Fruit fly (Drosophila melanogaster) whole organism, prepupa: Measurements from ENCODE around the gene dac.

Source experiments
- Blimp-1 ChIP-seq: fragments of 200-800 bp; sonication (Bioruptor generic); optimal IDR thresholded peaks from 3 replicates; lab custom pipeline; 2017; ENCODE audit warnings: missing biosample characterization, missing genetic modification characterization, mild to moderate bottlenecking, moderate library complexity, missing genetic modification reagents
- CG15336 ChIP-seq: fragments of 200-800 bp; sonication (Bioruptor generic); IDR thresholded peaks from 2 replicates; pipeline ENCODE4 v1.3.6; 2022; ENCODE audit warnings: missing biosample characterization, missing genetic modification characterization
- CG1621 ChIP-seq: fragments of 200-800 bp; sonication (Bioruptor generic); optimal IDR thresholded peaks from 3 replicates; lab custom pipeline; 2018; ENCODE audit warnings: missing biosample characterization, mild to moderate bottlenecking, missing genetic modification characterization
- CG16779 ChIP-seq: fragments of 200-800 bp; sonication (Bioruptor generic); optimal IDR thresholded peaks from 3 replicates; lab custom pipeline; 2017; ENCODE audit warnings: missing biosample characterization, mild to moderate bottlenecking, missing genetic modification characterization
- CG3032 ChIP-seq: fragments of 200-800 bp; optimal IDR thresholded peaks from 2 replicates; lab custom pipeline; 2019; ENCODE audit warnings: missing biosample characterization, mild to moderate bottlenecking, missing genetic modification characterization, moderate library complexity
- CG31627 ChIP-seq: fragments of 200-800 bp; sonication (Bioruptor generic); optimal IDR thresholded peaks from 3 replicates; lab custom pipeline; 2016; ENCODE audit warnings: missing biosample characterization, missing genetic modification characterization
- CG32006 ChIP-seq: fragments of 200-800 bp; sonication (Bioruptor generic); optimal IDR thresholded peaks from 3 replicates; lab custom pipeline; 2017; ENCODE audit warnings: missing biosample characterization, mild to moderate bottlenecking, missing genetic modification characterization
- CG34406 ChIP-seq: fragments of 200-800 bp; sonication (Bioruptor generic); optimal IDR thresholded peaks from 3 replicates; lab custom pipeline; 2016; ENCODE audit warnings: missing biosample characterization, missing genetic modification characterization
- CG3919 ChIP-seq: fragments of 200-800 bp; sonication (Bioruptor generic); optimal IDR thresholded peaks from 3 replicates; lab custom pipeline; 2016; ENCODE audit warnings: missing biosample characterization, missing genetic modification characterization
- CG4318 ChIP-seq: fragments of 200-800 bp; sonication (Bioruptor generic); optimal IDR thresholded peaks from 3 replicates; lab custom pipeline; 2017; ENCODE audit warnings: missing biosample characterization, mild to moderate bottlenecking, missing genetic modification characterization
- CG6163 ChIP-seq: fragments of 200-800 bp; sonication (Bioruptor generic); IDR thresholded peaks from 3 replicates; pipeline ENCODE4 v1.3.6; 2022; ENCODE audit warnings: missing biosample characterization, missing genetic modification characterization
- CG6276 ChIP-seq: fragments of 200-800 bp; sonication (Bioruptor generic); optimal IDR thresholded peaks from 2 replicates; lab custom pipeline; 2017; ENCODE audit warnings: missing biosample characterization, mild to moderate bottlenecking, missing genetic modification characterization
- CG6792 ChIP-seq: fragments of 200-800 bp; sonication (Bioruptor generic); optimal IDR thresholded peaks from 3 replicates; lab custom pipeline; 2016; ENCODE audit warnings: missing biosample characterization, missing genetic modification characterization
- CG6854 ChIP-seq: fragments of 200-800 bp; sonication (Bioruptor generic); optimal IDR thresholded peaks from 2 replicates; lab custom pipeline; 2017; ENCODE audit warnings: missing biosample characterization, mild to moderate bottlenecking, missing genetic modification characterization
- CG8119 ChIP-seq: fragments of 200-800 bp; sonication (Bioruptor generic); IDR thresholded peaks from 3 replicates; pipeline ENCODE4 v1.3.6; 2022; ENCODE audit warnings: missing biosample characterization, missing genetic modification characterization
- CG8632 ChIP-seq: fragments of 200-800 bp; sonication (Bioruptor generic); optimal IDR thresholded peaks from 3 replicates; lab custom pipeline; 2016; ENCODE audit warnings: missing biosample characterization, missing genetic modification characterization
- CG9139 ChIP-seq: fragments of 200-800 bp; sonication (Bioruptor generic); optimal IDR thresholded peaks from 3 replicates; lab custom pipeline; 2017; ENCODE audit warnings: missing biosample characterization, mild to moderate bottlenecking, missing genetic modification characterization
- Eip75B ChIP-seq: fragments of 200-800 bp; sonication (Bioruptor generic); optimal IDR thresholded peaks from 3 replicates; lab custom pipeline; 2016; ENCODE audit warnings: missing biosample characterization, missing genetic modification characterization
- Eip78C ChIP-seq: fragments of 200-800 bp; sonication (Bioruptor generic); peaks from one replicate; lab custom pipeline; 2016; ENCODE audit warnings: missing biosample characterization, missing genetic modification characterization
- Eip93F ChIP-seq: fragments of 200-800 bp; sonication (Bioruptor generic); optimal IDR thresholded peaks from 2 replicates; lab custom pipeline; 2016; ENCODE audit warnings: missing biosample characterization, mild to moderate bottlenecking, missing genetic modification characterization
- Ets21C ChIP-seq: fragments of 200-800 bp; sonication (Bioruptor generic); optimal IDR thresholded peaks from 3 replicates; lab custom pipeline; 2016; ENCODE audit warnings: missing biosample characterization, missing genetic modification characterization
- Gug ChIP-seq: fragments of 200-800 bp; sonication (Bioruptor generic); IDR thresholded peaks from 2 replicates; pipeline ENCODE4 v1.3.6; 2022; ENCODE audit warnings: missing biosample characterization, missing genetic modification characterization
- Hr38 ChIP-seq: sonication (Bioruptor generic); optimal IDR thresholded peaks from 2 replicates; lab custom pipeline; 2016; ENCODE audit warnings: missing biosample characterization, missing genetic modification characterization
- Hr39 ChIP-seq: fragments of 200-800 bp; sonication (Bioruptor generic); optimal IDR thresholded peaks from 2 replicates; lab custom pipeline; 2016; ENCODE audit warnings: missing biosample characterization, missing genetic modification characterization
- Hr4 ChIP-seq: fragments of 200-800 bp; sonication (Bioruptor generic); optimal IDR thresholded peaks from 3 replicates; lab custom pipeline; 2016; ENCODE audit warnings: missing biosample characterization, missing genetic modification characterization
- Lpt ChIP-seq: fragments of 200-800 bp; sonication (Bioruptor generic); optimal IDR thresholded peaks from 3 replicates; lab custom pipeline; 2016; ENCODE audit warnings: missing biosample characterization, missing genetic modification characterization
- OdsH ChIP-seq: fragments of 200-800 bp; sonication (Bioruptor generic); optimal IDR thresholded peaks from 3 replicates; lab custom pipeline; 2016; ENCODE audit warnings: missing biosample characterization, missing genetic modification characterization
- Sox14 ChIP-seq: fragments of 200-800 bp; sonication (Bioruptor generic); optimal IDR thresholded peaks from 3 replicates; lab custom pipeline; 2016; ENCODE audit warnings: missing biosample characterization, missing genetic modification characterization
- achi ChIP-seq: fragments of 200-800 bp; sonication (Bioruptor generic); optimal IDR thresholded peaks from 3 replicates; lab custom pipeline; 2016; ENCODE audit warnings: missing biosample characterization, missing genetic modification characterization
- acj6 ChIP-seq: fragments of 200-800 bp; sonication (Bioruptor generic); optimal IDR thresholded peaks from 3 replicates; lab custom pipeline; 2016; ENCODE audit warnings: missing biosample characterization, missing genetic modification characterization
- dac ChIP-seq: fragments of 200-800 bp; sonication (Bioruptor generic); optimal IDR thresholded peaks from 2 replicates; lab custom pipeline; 2017; ENCODE audit warnings: missing biosample characterization, mild to moderate bottlenecking, missing genetic modification characterization
- dsx ChIP-seq: fragments of 200-800 bp; optimal IDR thresholded peaks from 3 replicates; lab custom pipeline; 2019; ENCODE audit warnings: missing biosample characterization, mild to moderate bottlenecking, missing genetic modification characterization, moderate library complexity; ENCODE audit not compliant: poor library complexity, severe bottlenecking
- eg ChIP-seq: fragments of 200-800 bp; sonication (Bioruptor generic); IDR thresholded peaks from 3 replicates; pipeline ENCODE4 v1.3.6; 2022; ENCODE audit warnings: missing biosample characterization, missing genetic modification characterization
- esn ChIP-seq: fragments of 200-800 bp; sonication (Bioruptor generic); optimal IDR thresholded peaks from 2 replicates; lab custom pipeline; 2016; ENCODE audit warnings: missing biosample characterization, mild to moderate bottlenecking, missing genetic modification characterization, moderate library complexity
- fd59A ChIP-seq: fragments of 200-800 bp; sonication (Bioruptor generic); optimal IDR thresholded peaks from 2 replicates; lab custom pipeline; 2017; ENCODE audit warnings: missing biosample characterization, mild to moderate bottlenecking, missing genetic modification characterization, missing genetic modification reagents
- fd85E ChIP-seq: fragments of 200-800 bp; sonication (Bioruptor generic); optimal IDR thresholded peaks from 3 replicates; lab custom pipeline; 2016; ENCODE audit warnings: missing biosample characterization, missing genetic modification characterization
- net ChIP-seq: fragments of 200-800 bp; sonication (Bioruptor generic); optimal IDR thresholded peaks from 3 replicates; lab custom pipeline; 2016; ENCODE audit warnings: missing biosample characterization, missing genetic modification characterization
- pdm3 ChIP-seq: fragments of 200-800 bp; sonication (Bioruptor generic); optimal IDR thresholded peaks from 3 replicates; lab custom pipeline; 2016; ENCODE audit warnings: missing biosample characterization, missing genetic modification characterization
- salr ChIP-seq, 2 experiments: fragments of 200-800 bp; sonication (Bioruptor generic); optimal IDR thresholded peaks; 3 replicates each; lab custom pipeline; 2016 to 2018; ENCODE audit warnings: missing biosample characterization in 2 of 2, missing genetic modification characterization in 2 of 2, mild to moderate bottlenecking in 1 of 2
- svp ChIP-seq: fragments of 200-800 bp; sonication (Bioruptor generic); peaks from one replicate; lab custom pipeline; 2016; ENCODE audit warnings: missing biosample characterization, missing genetic modification characterization
- vri ChIP-seq: fragments of 200-800 bp; sonication (Bioruptor generic); optimal IDR thresholded peaks from 3 replicates; lab custom pipeline; 2016; ENCODE audit warnings: missing biosample characterization, mild to moderate bottlenecking, missing genetic modification characterization

dac gene

DNA sequence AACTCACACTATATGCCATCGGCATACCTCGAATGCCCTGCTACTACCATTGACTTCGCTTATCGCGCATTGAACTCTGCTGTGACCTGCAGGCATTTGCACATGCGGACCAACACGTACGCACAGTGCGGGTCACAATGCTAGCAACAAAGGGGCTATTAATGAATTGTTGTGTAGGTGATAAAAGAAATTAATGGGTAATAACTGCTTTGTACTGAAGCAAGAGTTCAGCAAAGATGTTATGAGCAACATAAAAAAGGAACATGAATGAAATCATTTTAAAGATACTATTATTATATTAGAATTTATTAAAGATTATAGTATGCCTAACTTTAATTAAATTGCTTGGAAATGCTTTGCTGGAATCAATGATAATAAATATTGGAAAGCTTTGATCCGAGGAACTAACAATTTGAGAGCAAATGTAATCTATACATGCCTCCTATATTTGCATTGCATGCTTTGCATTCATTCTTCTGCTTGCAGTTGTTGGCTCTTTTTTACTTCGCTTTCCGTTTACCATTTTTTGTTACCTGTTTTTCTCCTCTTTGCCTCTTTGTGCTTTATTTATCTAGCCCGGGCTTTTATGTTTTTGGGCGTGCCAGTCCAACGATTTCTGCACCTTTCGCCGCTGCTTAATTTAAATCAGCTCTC lies 17.2 kb upstream of the dac start (continued):
- TF ChIP-seq esn (GFP tag; lab: Kevin White, UChicago) (peak; percentile 51), CG31627 (peak; percentile 34), CG9139 (GFP tag; lab: Kevin White, UChicago) (peak; percentile 31), CG1621 (peak; percentile 64), CG34406 (peak; percentile 64), OdsH (GFP tag; lab: Kevin White, UChicago) (peak; percentile 77), CG32006 (peak; percentile 86), CG3032 (peak; percentile 35), Blimp-1 (no peak), CG6276 (GFP tag; lab: Kevin White, UChicago) (peak; percentile 70), pdm3 (GFP tag; lab: Kevin White, UChicago) (peak; percentile 53), eg (GFP tag; lab: Robert Waterston, UW) (peak; percentile 46; the same call in 1 of the 3 replicates), Hr38 (GFP tag; lab: Kevin White, UChicago) (no peak), acj6 (GFP tag; lab: Kevin White, UChicago) (peak; percentile 59), CG16779 (peak; percentile 44), fd85E (no peak), salr (GFP tag; optimal IDR thresholded peaks at IDR 0.05; lab: Kevin White, UChicago) (peak in 1 of 2 experiments; percentile 52), Sox14 (GFP tag; lab: Kevin White, UChicago) (peak; percentile 46), CG3919 (GFP tag; lab: Kevin White, UChicago) (peak; percentile 47), Lpt (GFP tag; lab: Kevin White, UChicago) (peak; percentile 47), Eip75B (peak; percentile 58), CG8632 (GFP tag; lab: Kevin White, UChicago) (peak; percentile 50), Eip93F (GFP tag; lab: Kevin White, UChicago) (no peak), CG6792 (peak; percentile 52), Ets21C (GFP tag; lab: Kevin White, UChicago) (no peak), Eip78C (GFP tag; lab: Kevin White, UChicago) (peak; percentile 84), Hr4 (peak; percentile 72), CG15336 (GFP tag; lab: Robert Waterston, UW) (peak; percentile 53), Hr39 (GFP tag; lab: Kevin White, UChicago) (peak; percentile 44), fd59A (GFP tag; lab: Kevin White, UChicago) (peak; percentile 57)

DNA sequence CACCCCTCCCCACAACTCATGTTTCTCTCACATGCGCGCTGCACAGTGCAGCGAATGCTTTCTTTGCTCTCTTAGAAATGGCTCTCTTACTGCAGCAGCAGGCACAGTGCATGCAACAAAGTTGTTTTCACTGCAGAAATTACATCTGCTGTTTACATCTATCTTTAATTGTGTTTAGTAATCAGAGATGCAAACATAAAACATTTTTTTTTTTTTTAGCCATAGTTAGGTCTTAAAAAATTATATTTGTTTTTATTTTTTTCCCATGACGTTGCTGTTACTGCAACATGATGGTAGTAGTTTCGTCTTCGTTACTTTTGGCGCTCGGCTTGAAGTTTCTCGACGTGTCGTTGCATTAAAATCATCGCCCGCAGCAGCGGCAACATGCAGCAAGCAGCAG lies 15.6 kb upstream of the dac start:
- TF ChIP-seq CG32006 (peak; percentile 56), eg (GFP tag; lab: Robert Waterston, UW) (peak; percentile 50; the same call in 2 of the 3 replicates), Eip78C (GFP tag; lab: Kevin White, UChicago) (peak; percentile 59), achi (GFP tag; lab: Kevin White, UChicago) (peak; percentile 23), CG3919 (GFP tag; lab: Kevin White, UChicago) (peak; percentile 28), CG6854 (GFP tag; lab: Kevin White, UChicago) (no peak), svp (peak; percentile 66), OdsH (GFP tag; lab: Kevin White, UChicago) (peak; percentile 8), fd85E (no peak), pdm3 (GFP tag; lab: Kevin White, UChicago) (peak; percentile 10), CG16779 (peak; percentile 38), Lpt (GFP tag; lab: Kevin White, UChicago) (peak; percentile 45), CG4318 (GFP tag; lab: Kevin White, UChicago) (peak; percentile 26), Eip75B (peak; percentile 34), net (peak; percentile 27), Hr39 (GFP tag; lab: Kevin White, UChicago) (no peak), Gug (GFP tag; lab: Robert Waterston, UW) (no peak), CG8119 (GFP tag; lab: Robert Waterston, UW) (peak; percentile 70), Hr4 (peak; percentile 83), CG34406 (no peak), dsx (GFP tag; lab: Kevin White, UChicago) (peak; percentile 59), dac (GFP tag; lab: Kevin White, UChicago) (peak; percentile 20), vri (GFP tag; lab: Kevin White, UChicago) (no peak), CG15336 (GFP tag; lab: Robert Waterston, UW) (peak; percentile 69), CG6163 (GFP tag; lab: Robert Waterston, UW) (peak; percentile 64), CG6276 (GFP tag; lab: Kevin White, UChicago) (peak; percentile 32)
